Worm (Caenorhabditis elegans) whole organism, late embryonic: ENCODE data around the gene ZC455.1.

Experiments used
- C38D4.7 ChIP-seq: fragments of 200-800 bp; sonication (Bioruptor generic); optimal IDR thresholded peaks from 2 replicates; lab custom pipeline; 2018; ENCODE audit warnings: mild to moderate bottlenecking, missing genetic modification characterization, moderate library complexity, missing compliant biosample characterization
- K02D7.2 ChIP-seq: sonication (generic microtip); optimal IDR thresholded peaks from 2 replicates; lab custom pipeline; 2017; ENCODE audit warnings: mild to moderate bottlenecking, missing genetic modification characterization, missing compliant biosample characterization
- K09A11.1 ChIP-seq: sonication (generic microtip); optimal IDR thresholded peaks from 2 replicates; lab custom pipeline; 2017; ENCODE audit warnings: antibody characterized with exemption, mild to moderate bottlenecking, missing genetic modification characterization, missing compliant biosample characterization; ENCODE audit not compliant: insufficient read depth
- T23F11.4 ChIP-seq: fragments of 200-800 bp; sonication (Bioruptor generic); optimal IDR thresholded peaks from 2 replicates; lab custom pipeline; 2018; ENCODE audit warnings: mild to moderate bottlenecking, missing genetic modification characterization, missing compliant biosample characterization
- Y22D7AL.16 ChIP-seq: sonication (generic microtip); optimal IDR thresholded peaks from 2 replicates; lab custom pipeline; 2016; ENCODE audit warnings: missing genetic modification characterization, missing compliant biosample characterization
- ceh-19 ChIP-seq: fragments of 200-800 bp; sonication (Bioruptor generic); optimal IDR thresholded peaks from 2 replicates; lab custom pipeline; 2018; ENCODE audit warnings: mild to moderate bottlenecking, missing genetic modification characterization, missing compliant biosample characterization
- ceh-2 ChIP-seq: sonication (generic microtip); optimal IDR thresholded peaks from 2 replicates; lab custom pipeline; 2016; ENCODE audit warnings: missing genotype, missing genetic modification characterization, missing compliant biosample characterization
- ceh-22 ChIP-seq: sonication (generic microtip); optimal IDR thresholded peaks from 2 replicates; lab custom pipeline; 2017; ENCODE audit warnings: missing biosample characterization, missing genetic modification characterization
- ceh-24 ChIP-seq: sonication (generic microtip); optimal IDR thresholded peaks from 2 replicates; lab custom pipeline; 2016; ENCODE audit warnings: mild to moderate bottlenecking, missing genetic modification characterization, missing compliant biosample characterization
- ceh-30 ChIP-seq: fragments of 150-350 bp; optimal IDR thresholded peaks from 2 replicates; lab custom pipeline; 2014; ENCODE audit warnings: missing biosample characterization, missing genetic modification characterization
- ceh-31 ChIP-seq: sonication (generic microtip); optimal IDR thresholded peaks from 2 replicates; lab custom pipeline; 2016; ENCODE audit warnings: missing genetic modification characterization, missing compliant biosample characterization
- ceh-45 ChIP-seq: fragments of 200-800 bp; sonication (Bioruptor generic); IDR thresholded peaks from 2 replicates; pipeline ENCODE4 v1.3.6; 2022; ENCODE audit warnings: missing genetic modification reagents, missing genetic modification characterization, missing compliant biosample characterization
- ceh-6 ChIP-seq: fragments of 200-800 bp; sonication (Bioruptor generic); optimal IDR thresholded peaks from 2 replicates; lab custom pipeline; 2018; ENCODE audit warnings: mild to moderate bottlenecking, missing genetic modification characterization, missing compliant biosample characterization
- ceh-9 ChIP-seq: sonication (generic microtip); optimal IDR thresholded peaks from 2 replicates; lab custom pipeline; 2016; ENCODE audit warnings: mild to moderate bottlenecking, missing genetic modification characterization, inconsistent platforms, missing compliant biosample characterization
- elt-2 ChIP-seq: sonication (generic microtip); optimal IDR thresholded peaks from 2 replicates; lab custom pipeline; 2016; ENCODE audit warnings: missing genetic modification reagents, missing genetic modification characterization, missing compliant biosample characterization
- elt-4 ChIP-seq: sonication (generic microtip); optimal IDR thresholded peaks from 2 replicates; lab custom pipeline; 2016; ENCODE audit warnings: missing genetic modification characterization, missing compliant biosample characterization
- gmeb-2 ChIP-seq: sonication (generic microtip); optimal IDR thresholded peaks from 2 replicates; lab custom pipeline; 2016; ENCODE audit warnings: missing genetic modification characterization, inconsistent platforms, missing compliant biosample characterization
- hlh-15 ChIP-seq: sonication (generic microtip); optimal IDR thresholded peaks from 2 replicates; lab custom pipeline; 2016; ENCODE audit warnings: missing genetic modification characterization, missing compliant biosample characterization
- hlh-30 ChIP-seq: sonication (generic microtip); optimal IDR thresholded peaks from 2 replicates; lab custom pipeline; 2017; ENCODE audit warnings: antibody characterized with exemption, missing genetic modification characterization, missing compliant biosample characterization; ENCODE audit not compliant: insufficient read depth
- hlh-6 ChIP-seq: sonication (generic microtip); optimal IDR thresholded peaks from 2 replicates; lab custom pipeline; 2016; ENCODE audit warnings: missing genotype, missing genetic modification characterization, missing compliant biosample characterization
- hlh-8 ChIP-seq: sonication (generic microtip); optimal IDR thresholded peaks from 2 replicates; lab custom pipeline; 2016; ENCODE audit warnings: missing genotype, missing genetic modification characterization, missing compliant biosample characterization
- madf-2 ChIP-seq: sonication (generic microtip); optimal IDR thresholded peaks from 2 replicates; lab custom pipeline; 2017; ENCODE audit warnings: missing genetic modification characterization, missing compliant biosample characterization
- mec-3 ChIP-seq: sonication (generic microtip); optimal IDR thresholded peaks from 2 replicates; lab custom pipeline; 2016; ENCODE audit warnings: borderline replicate concordance, missing genetic modification characterization, missing compliant biosample characterization
- npax-4 ChIP-seq: sonication (generic microtip); optimal IDR thresholded peaks from 2 replicates; lab custom pipeline; 2016; ENCODE audit warnings: missing genetic modification characterization, missing compliant biosample characterization
- odd-2 ChIP-seq: sonication (generic microtip); optimal IDR thresholded peaks from 2 replicates; lab custom pipeline; 2017; ENCODE audit warnings: antibody characterized with exemption, mild to moderate bottlenecking, missing genetic modification characterization, missing compliant biosample characterization
- pat-9 ChIP-seq: fragments of 200-800 bp; sonication (Bioruptor generic); optimal IDR thresholded peaks from 2 replicates; lab custom pipeline; 2018; ENCODE audit warnings: mild to moderate bottlenecking, missing genetic modification characterization, moderate library complexity, missing compliant biosample characterization
- pha-4 ChIP-seq: fragments of 150-350 bp; optimal IDR thresholded peaks from 2 replicates; lab custom pipeline; 2018; ENCODE audit warnings: missing biosample characterization, missing genetic modification reagents, missing genetic modification characterization
- ref-2 ChIP-seq: sonication (generic microtip); optimal IDR thresholded peaks from 2 replicates; lab custom pipeline; 2016; ENCODE audit warnings: missing genetic modification characterization, missing compliant biosample characterization
- sox-2 ChIP-seq: fragments of 200-800 bp; sonication (Bioruptor generic); IDR thresholded peaks from 2 replicates; pipeline ENCODE4 v1.3.6; 2022; ENCODE audit warnings: missing genetic modification reagents, missing genetic modification characterization, missing compliant biosample characterization
- sox-4 ChIP-seq: sonication (generic microtip); optimal IDR thresholded peaks from 2 replicates; lab custom pipeline; 2017; ENCODE audit warnings: mild to moderate bottlenecking, missing genetic modification characterization, inconsistent platforms, missing compliant biosample characterization
- tbx-7 ChIP-seq: sonication (generic microtip); optimal IDR thresholded peaks from 2 replicates; lab custom pipeline; 2016; ENCODE audit warnings: missing genotype, missing genetic modification characterization, missing compliant biosample characterization
- unc-86 ChIP-seq: sonication (generic microtip); optimal IDR thresholded peaks from 2 replicates; lab custom pipeline; 2016; ENCODE audit warnings: missing genetic modification characterization, missing compliant biosample characterization
- zip-5 ChIP-seq: sonication (generic microtip); optimal IDR thresholded peaks from 2 replicates; lab custom pipeline; 2016; ENCODE audit warnings: missing genetic modification characterization, missing compliant biosample characterization
- ztf-16 ChIP-seq: sonication (generic microtip); optimal IDR thresholded peaks from 2 replicates; lab custom pipeline; 2017; ENCODE audit warnings: missing genetic modification characterization, missing compliant biosample characterization

ZC455.1 gene

ce11 chrV:12790188-12790587 lies 16.9 kb downstream of the ZC455.1 start, which contains the start of gene srbc-43:
Gene srbc-43, minus strand, starts transcription at chrV:12790518.
- no peak for TF ChIP-seq madf-2 (tag; lab: Kevin White, UChicago)
- TF ChIP-seq hlh-8 (tag; lab: Kevin White, UChicago) = no peak
- no peak for TF ChIP-seq ceh-30 (tag; lab: Kevin White, UChicago)
- no peak for TF ChIP-seq ceh-6 (GFP tag; lab: Kevin White, UChicago)
- TF ChIP-seq npax-4 = no peak
- no peak for TF ChIP-seq gmeb-2 (tag; lab: Kevin White, UChicago)
- TF ChIP-seq ztf-16 (tag; lab: Kevin White, UChicago) = no peak
- no peak for TF ChIP-seq unc-86
- no peak for TF ChIP-seq ceh-24 (tag; lab: Kevin White, UChicago)
- no peak for TF ChIP-seq Y22D7AL.16
- no peak for TF ChIP-seq C38D4.7 (GFP tag; lab: Kevin White, UChicago)

ce11 chrV:12792752-12793151 lies 19.4 kb downstream of the ZC455.1 start, which contains the start of gene ugt-5:
Gene ugt-5, minus strand, starts transcription at chrV:12792965.
- no peak for TF ChIP-seq hlh-15
- TF ChIP-seq elt-4 (tag; lab: Kevin White, UChicago) = no peak
- no peak for TF ChIP-seq madf-2 (tag; lab: Kevin White, UChicago)
- TF ChIP-seq pha-4 (tag; lab: Kevin White, UChicago) = no peak
- TF ChIP-seq K09A11.1 (tag; lab: Kevin White, UChicago) = no peak
- no peak for TF ChIP-seq odd-2 (tag; lab: Kevin White, UChicago)
- TF ChIP-seq hlh-8 (tag; lab: Kevin White, UChicago) = no peak
- TF ChIP-seq ceh-45 = no peak
- TF ChIP-seq ceh-22 = no peak
- no peak for TF ChIP-seq ceh-19 (GFP tag; lab: Kevin White, UChicago)
- no peak for TF ChIP-seq ref-2 (tag; lab: Kevin White, UChicago)
- TF ChIP-seq ceh-30 (tag; lab: Kevin White, UChicago) = no peak
- TF ChIP-seq, all 69 proteins: peak for 0

- peak; percentile 21 for TF ChIP-seq elt-2 (tag; lab: Kevin White, UChicago)
- no peak for TF ChIP-seq gmeb-2 (tag; lab: Kevin White, UChicago)
Observed at ce11 chrV:12795196-12795595, 21.9 kb downstream of the ZC455.1 start, which contains the start of gene ugt-4. Gene ugt-4, minus strand, starts transcription at chrV:12795336.

DNA sequence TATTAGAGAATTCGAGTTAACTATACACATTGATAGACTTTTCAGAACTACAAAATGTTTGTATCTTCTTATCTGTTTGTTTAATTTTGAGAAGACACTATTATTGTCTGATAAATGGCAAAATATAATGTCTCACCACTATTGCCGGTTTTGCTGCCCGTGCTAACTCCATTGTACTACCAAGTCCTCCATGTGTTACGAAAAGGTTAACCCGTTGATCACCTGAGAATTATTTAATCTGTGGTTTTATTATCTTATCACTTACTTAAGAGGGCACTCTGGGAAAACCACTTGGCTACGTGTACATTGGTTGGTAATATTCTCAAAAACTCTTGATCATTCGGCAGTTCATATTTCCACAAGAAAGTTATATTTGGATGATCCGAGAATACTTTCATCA lies 22.6 kb downstream of the ZC455.1 start:
- TF ChIP-seq elt-2 (tag; lab: Kevin White, UChicago) (peak; percentile 16), sox-2 (GFP tag; lab: Robert Waterston, UW) (no peak), mec-3 (tag; lab: Kevin White, UChicago) (no peak)
- TF ChIP-seq, all 69 proteins: peak for 1

ce11 chrV:12796908-12797490 lies 23.7 kb downstream of the ZC455.1 start:
- TF ChIP-seq ceh-31 = no peak
- TF ChIP-seq Y22D7AL.16 = no peak
- no peak for TF ChIP-seq ceh-30 (tag; lab: Kevin White, UChicago)
- no peak for TF ChIP-seq hlh-6
- TF ChIP-seq tbx-7 = no peak
- TF ChIP-seq K02D7.2 (tag; lab: Kevin White, UChicago) = no peak
- TF ChIP-seq sox-4 (tag; lab: Kevin White, UChicago) = no peak
- TF ChIP-seq sox-2 (GFP tag; lab: Robert Waterston, UW) = no peak
- TF ChIP-seq pat-9 = no peak
- no peak for TF ChIP-seq K09A11.1 (tag; lab: Kevin White, UChicago)
- no peak for TF ChIP-seq hlh-8 (tag; lab: Kevin White, UChicago)
- TF ChIP-seq ceh-2 (tag; lab: Kevin White, UChicago) = no peak
- no peak for TF ChIP-seq ceh-22
- no peak for TF ChIP-seq T23F11.4 (GFP tag; lab: Kevin White, UChicago)
- TF ChIP-seq ceh-9 (tag; lab: Kevin White, UChicago) = no peak
- no peak for TF ChIP-seq hlh-30 (tag; lab: Kevin White, UChicago)
- TF ChIP-seq zip-5 = no peak
